Worm (Caenorhabditis elegans) whole organism, L1 larva: ENCODE results near the gene cwf-19L2.

ENCODE experiments used
- C04F5.9 ChIP-seq: sonication (generic microtip); optimal IDR thresholded peaks from 2 replicates; lab custom pipeline; 2016; ENCODE audit warnings: missing genetic modification characterization, missing compliant biosample characterization
- C16A3.4 ChIP-seq: fragments of 150-350 bp; optimal IDR thresholded peaks from 2 replicates; lab custom pipeline; 2014; ENCODE audit warnings: missing biosample characterization, missing genetic modification characterization
- ama-1 ChIP-seq: fragments of 150-350 bp; optimal IDR thresholded peaks from 2 replicates; lab custom pipeline; 2014
- blmp-1 ChIP-seq: fragments of 150-350 bp; optimal IDR thresholded peaks from 2 replicates; lab custom pipeline; 2014; ENCODE audit warnings: missing biosample characterization, missing genetic modification characterization
- ceh-63 ChIP-seq: fragments of 200-800 bp; sonication (Bioruptor generic); optimal IDR thresholded peaks from 2 replicates; lab custom pipeline; 2018; ENCODE audit warnings: mild to moderate bottlenecking, missing genetic modification characterization, missing compliant biosample characterization
- ceh-8 ChIP-seq: fragments of 200-800 bp; sonication (Bioruptor generic); optimal IDR thresholded peaks from 2 replicates; lab custom pipeline; 2018; ENCODE audit warnings: mild to moderate bottlenecking, missing genetic modification characterization, moderate library complexity, missing compliant biosample characterization
- ceh-88 ChIP-seq: fragments of 200-800 bp; sonication (Bioruptor generic); IDR thresholded peaks from 2 replicates; pipeline ENCODE4 v1.3.6; 2022; ENCODE audit warnings: missing genetic modification characterization, missing compliant biosample characterization
- ces-1 ChIP-seq: fragments of 150-350 bp; optimal IDR thresholded peaks from 2 replicates; lab custom pipeline; 2014; ENCODE audit warnings: missing biosample characterization, missing genetic modification reagents, missing genetic modification characterization
- dpl-1 ChIP-seq, 3 experiments: fragments of 150-350 bp in 2 of 3; sonication (generic microtip) in 1 of 3; optimal IDR thresholded peaks; 2 replicates each; lab custom pipeline; 2014 to 2017; ENCODE audit warnings: missing biosample characterization in 3 of 3, missing genetic modification characterization in 3 of 3, missing genetic modification reagents in 3 of 3
- egl-27 ChIP-seq, 2 experiments: fragments of 150-350 bp in 1 of 2; sonication (generic microtip); optimal IDR thresholded peaks; 3 replicates each; lab custom pipeline; 2017 to 2018; ENCODE audit warnings: missing biosample characterization in 2 of 2, missing genetic modification characterization in 2 of 2, missing genetic modification reagents in 2 of 2
- elt-2 ChIP-seq: sonication (generic microtip); optimal IDR thresholded peaks from 2 replicates; lab custom pipeline; 2016; ENCODE audit warnings: missing genetic modification characterization, mild to moderate bottlenecking, inconsistent platforms, missing compliant biosample characterization, missing genetic modification reagents
- ets-5 ChIP-seq: fragments of 200-800 bp; sonication (Bioruptor generic); IDR thresholded peaks from 2 replicates; pipeline ENCODE4 v1.3.6; 2022; ENCODE audit warnings: missing genetic modification characterization, missing compliant biosample characterization
- fkh-10 ChIP-seq: sonication (generic microtip); optimal IDR thresholded peaks from 2 replicates; lab custom pipeline; 2017; ENCODE audit warnings: missing biosample characterization, missing genetic modification reagents, missing genetic modification characterization
- fkh-4 ChIP-seq: sonication (generic microtip); optimal IDR thresholded peaks from 2 replicates; lab custom pipeline; 2016; ENCODE audit warnings: missing compliant biosample characterization, missing genetic modification characterization, borderline replicate concordance
- fkh-8 ChIP-seq: sonication (generic microtip); optimal IDR thresholded peaks from 2 replicates; lab custom pipeline; 2016; ENCODE audit warnings: mild to moderate bottlenecking, missing genetic modification characterization, missing compliant biosample characterization
- grh-1 ChIP-seq: fragments of 200-800 bp; sonication (Bioruptor generic); IDR thresholded peaks from 2 replicates; pipeline ENCODE4 v1.3.6; 2022; ENCODE audit warnings: missing genetic modification reagents, missing genetic modification characterization, missing compliant biosample characterization
- hlh-17 ChIP-seq: fragments of 200-800 bp; sonication (Bioruptor generic); optimal IDR thresholded peaks from 2 replicates; lab custom pipeline; 2018; ENCODE audit warnings: missing genetic modification characterization, mild to moderate bottlenecking, missing compliant biosample characterization, moderate library complexity, borderline replicate concordance
- hlh-4 ChIP-seq: sonication (generic microtip); optimal IDR thresholded peaks from 2 replicates; lab custom pipeline; 2016; ENCODE audit warnings: mild to moderate bottlenecking, missing genetic modification characterization, missing compliant biosample characterization
- irx-1 ChIP-seq: sonication (generic microtip); optimal IDR thresholded peaks from 2 replicates; lab custom pipeline; 2016; ENCODE audit warnings: missing genetic modification characterization, missing compliant biosample characterization
- jun-1 ChIP-seq: fragments of 150-350 bp; optimal IDR thresholded peaks from 2 replicates; lab custom pipeline; 2014; ENCODE audit warnings: missing biosample characterization, missing genetic modification reagents, missing genetic modification characterization
- lin-13 ChIP-seq: fragments of 150-350 bp; optimal IDR thresholded peaks from 2 replicates; lab custom pipeline; 2014; ENCODE audit warnings: missing biosample characterization, missing genetic modification reagents, missing genetic modification characterization
- lin-15B ChIP-seq: fragments of 150-350 bp; sonication (generic microtip); optimal IDR thresholded peaks from 3 replicates; lab custom pipeline; 2014; ENCODE audit warnings: missing biosample characterization, missing genetic modification characterization
- lin-35 ChIP-seq, 2 experiments: fragments of 150-350 bp; optimal IDR thresholded peaks; 2 replicates each; lab custom pipeline; 2014; ENCODE audit warnings: missing biosample characterization in 2 of 2, missing genetic modification characterization in 2 of 2, missing genetic modification reagents in 2 of 2
- lin-39 ChIP-seq: fragments of 150-350 bp; optimal IDR thresholded peaks from 2 replicates; lab custom pipeline; 2014; ENCODE audit warnings: missing biosample characterization, missing genetic modification reagents, missing genetic modification characterization
- lir-3 ChIP-seq: sonication (generic microtip); optimal IDR thresholded peaks from 2 replicates; lab custom pipeline; 2016; ENCODE audit warnings: mild to moderate bottlenecking, missing genetic modification characterization, moderate library complexity, missing compliant biosample characterization; ENCODE audit not compliant: poor library complexity
- mab-9 ChIP-seq: fragments of 200-800 bp; sonication (Bioruptor generic); IDR thresholded peaks from 2 replicates; pipeline ENCODE4 v1.3.6; 2022; ENCODE audit warnings: missing genetic modification reagents, missing genetic modification characterization, missing compliant biosample characterization
- mdl-1 ChIP-seq, 2 experiments: fragments of 150-350 bp; optimal IDR thresholded peaks; 2 replicates each; lab custom pipeline; 2014 to 2017; ENCODE audit warnings: missing biosample characterization in 2 of 2, missing genetic modification characterization in 2 of 2, inconsistent platforms in 1 of 2
- mef-2 ChIP-seq: fragments of 150-350 bp; optimal IDR thresholded peaks from 2 replicates; lab custom pipeline; 2014; ENCODE audit warnings: missing biosample characterization, missing genetic modification characterization
- mep-1 ChIP-seq: fragments of 150-350 bp; optimal IDR thresholded peaks from 2 replicates; lab custom pipeline; 2014; ENCODE audit warnings: missing biosample characterization, missing genetic modification characterization
- nhr-20 ChIP-seq: sonication (generic microtip); optimal IDR thresholded peaks from 2 replicates; lab custom pipeline; 2016; ENCODE audit warnings: mild to moderate bottlenecking, missing genetic modification characterization, missing compliant biosample characterization
- nhr-28 ChIP-seq: fragments of 150-350 bp; optimal IDR thresholded peaks from 2 replicates; lab custom pipeline; 2014; ENCODE audit warnings: missing biosample characterization, missing genetic modification characterization
- nhr-47 ChIP-seq: sonication (generic microtip); optimal IDR thresholded peaks from 2 replicates; lab custom pipeline; 2016; ENCODE audit warnings: mild to moderate bottlenecking, missing genetic modification characterization, moderate library complexity, missing compliant biosample characterization
- nhr-71 ChIP-seq: sonication (generic microtip); optimal IDR thresholded peaks from 2 replicates; lab custom pipeline; 2016; ENCODE audit warnings: mild to moderate bottlenecking, missing genetic modification characterization, moderate library complexity, missing compliant biosample characterization
- nhr-76 ChIP-seq: sonication (generic microtip); optimal IDR thresholded peaks from 2 replicates; lab custom pipeline; 2017; ENCODE audit warnings: missing biosample characterization, missing genetic modification characterization
- nhr-77 ChIP-seq: fragments of 150-350 bp; optimal IDR thresholded peaks from 2 replicates; lab custom pipeline; 2014; ENCODE audit warnings: missing biosample characterization, missing genetic modification characterization
- nhr-84 ChIP-seq: sonication (generic microtip); optimal IDR thresholded peaks from 2 replicates; lab custom pipeline; 2017; ENCODE audit warnings: missing biosample characterization, missing genetic modification characterization
- nhr-85 ChIP-seq: sonication (generic microtip); peaks from one replicate; lab custom pipeline; 2016; ENCODE audit warnings: missing genetic modification characterization, inconsistent platforms, missing compliant biosample characterization
- pag-3 ChIP-seq: sonication (generic microtip); optimal IDR thresholded peaks from 2 replicates; lab custom pipeline; 2017; ENCODE audit warnings: missing genetic modification characterization, mild to moderate bottlenecking, missing compliant biosample characterization, antibody characterized with exemption, borderline replicate concordance; ENCODE audit not compliant: insufficient read depth
- pax-3 ChIP-seq: fragments of 200-800 bp; sonication (Bioruptor generic); optimal IDR thresholded peaks from 2 replicates; lab custom pipeline; 2018; ENCODE audit warnings: mild to moderate bottlenecking, missing genetic modification characterization, moderate library complexity, missing compliant biosample characterization
- skn-1 ChIP-seq: fragments of 150-350 bp; optimal IDR thresholded peaks from 2 replicates; lab custom pipeline; 2014; ENCODE audit warnings: missing biosample characterization, missing genetic modification characterization
- snpc-4 ChIP-seq: fragments of 150-350 bp; optimal IDR thresholded peaks from 2 replicates; lab custom pipeline; 2014; ENCODE audit warnings: missing biosample characterization, missing genetic modification characterization
- sptf-1 ChIP-seq: fragments of 150-350 bp; optimal IDR thresholded peaks from 2 replicates; lab custom pipeline; 2014; ENCODE audit warnings: missing biosample characterization, missing genetic modification characterization
- sup-37 ChIP-seq: fragments of 200-800 bp; sonication (Bioruptor generic); optimal IDR thresholded peaks from 2 replicates; lab custom pipeline; 2018; ENCODE audit warnings: mild to moderate bottlenecking, missing genetic modification characterization, missing compliant biosample characterization
- swsn-7 ChIP-seq: sonication (generic microtip); optimal IDR thresholded peaks from 2 replicates; lab custom pipeline; 2016; ENCODE audit warnings: missing genetic modification characterization, missing compliant biosample characterization
- tlp-1 ChIP-seq: fragments of 150-350 bp; optimal IDR thresholded peaks from 2 replicates; lab custom pipeline; 2014; ENCODE audit warnings: missing biosample characterization, missing genetic modification characterization
- unc-30 ChIP-seq: sonication (generic microtip); optimal IDR thresholded peaks from 2 replicates; lab custom pipeline; 2017; ENCODE audit warnings: missing biosample characterization, missing genetic modification characterization
- unc-62 ChIP-seq: fragments of 150-350 bp; optimal IDR thresholded peaks from 2 replicates; lab custom pipeline; 2014; ENCODE audit warnings: missing biosample characterization, missing genetic modification reagents, missing genetic modification characterization
- unc-86 ChIP-seq: sonication (generic microtip); optimal IDR thresholded peaks from 2 replicates; lab custom pipeline; 2016; ENCODE audit warnings: missing genetic modification characterization, missing compliant biosample characterization
- unc-98 ChIP-seq: fragments of 200-800 bp; sonication (Bioruptor generic); IDR thresholded peaks from 2 replicates; pipeline ENCODE4 v1.3.6; 2022; ENCODE audit warnings: missing genetic modification characterization, missing compliant biosample characterization
- vab-15 ChIP-seq: sonication (generic microtip); optimal IDR thresholded peaks from 2 replicates; lab custom pipeline; 2017; ENCODE audit warnings: missing genotype, mild to moderate bottlenecking, missing genetic modification characterization, missing compliant biosample characterization
- xbp-1 ChIP-seq: sonication (generic microtip); optimal IDR thresholded peaks from 2 replicates; lab custom pipeline; 2016; ENCODE audit warnings: missing genetic modification characterization, missing compliant biosample characterization
- zip-4 ChIP-seq: fragments of 200-800 bp; sonication (Bioruptor generic); optimal IDR thresholded peaks from 2 replicates; lab custom pipeline; 2018; ENCODE audit warnings: mild to moderate bottlenecking, missing genetic modification characterization, moderate library complexity, missing compliant biosample characterization
- ztf-4 ChIP-seq: fragments of 150-350 bp; optimal IDR thresholded peaks from 2 replicates; lab custom pipeline; 2014; ENCODE audit warnings: missing biosample characterization, missing genetic modification characterization

The cwf-19L2 gene

ce11 chrIII:7335220-7335619, 41.8 kb downstream of the cwf-19L2 start, which contains the start of gene F56C9.10:
F56C9.10 (minus strand) TSS chrIII:7335316.
- peak; percentile 35 for TF ChIP-seq fkh-10 (GFP tag; lab: Kevin White, UChicago)
- no peak for TF ChIP-seq mab-9 (GFP tag; lab: Robert Waterston, UW)
- TF ChIP-seq ets-5: no peak
- 0 out of 2 replicates have a peak, but pooled peaks have one; percentile 42 for TF ChIP-seq ceh-88
- TF ChIP-seq mep-1: peak; percentile 87
- TF ChIP-seq unc-30 (tag; lab: Kevin White, UChicago): no peak
- TF ChIP-seq lin-15B: peak; percentile 40
- TF ChIP-seq swsn-7 (tag; lab: Kevin White, UChicago): peak; percentile 85
- TF ChIP-seq jun-1: peak; percentile 49
- no peak for TF ChIP-seq unc-62 (GFP tag; lab: Kevin White, UChicago)
- peak; percentile 32 to 79 for TF ChIP-seq egl-27 (tag; optimal IDR thresholded peaks at IDR 0.05; lab: Kevin White, UChicago)
- TF ChIP-seq hlh-17 (GFP tag; lab: Kevin White, UChicago): no peak
- TF ChIP-seq lin-13 (GFP tag; lab: Kevin White, UChicago): peak; percentile 93
- peak; percentile 64 for TF ChIP-seq snpc-4 (tag; lab: Kevin White, UChicago)
- peak; percentile 97 for TF ChIP-seq nhr-71 (tag; lab: Kevin White, UChicago)
- TF ChIP-seq C04F5.9 (tag; lab: Kevin White, UChicago): peak; percentile 42
- peak; percentile 46 for TF ChIP-seq unc-98 (GFP tag; lab: Robert Waterston, UW)
- TF ChIP-seq ces-1 (GFP tag; lab: Kevin White, UChicago): no peak
- no peak for TF ChIP-seq ceh-63 (GFP tag; lab: Kevin White, UChicago)
- TF ChIP-seq hlh-4 (tag; lab: Kevin White, UChicago): no peak
- TF ChIP-seq C16A3.4 (tag; lab: Kevin White, UChicago): peak; percentile 91
- TF ChIP-seq nhr-85 (tag; lab: Kevin White, UChicago): peak; percentile 92
- peak; percentile 74 for TF ChIP-seq mef-2 (tag; lab: Kevin White, UChicago)
- peak; percentile 65 to 72 (median 69) for TF ChIP-seq dpl-1 (GFP tag; optimal IDR thresholded peaks at IDR 0.05; lab: Kevin White, UChicago)
- peak; percentile 78 for TF ChIP-seq lin-39 (tag; lab: Kevin White, UChicago)
- no peak for TF ChIP-seq zip-4 (GFP tag; lab: Kevin White, UChicago)
- peak; percentile 38 for TF ChIP-seq sup-37
- peak; percentile 59 for TF ChIP-seq lir-3 (tag; lab: Kevin White, UChicago)
- TF ChIP-seq nhr-28 (tag; lab: Kevin White, UChicago): no peak
- peak; percentile 40 for TF ChIP-seq nhr-77 (tag; lab: Kevin White, UChicago)
- TF ChIP-seq tlp-1 (tag; lab: Kevin White, UChicago): no peak
- no peak for TF ChIP-seq ceh-8 (GFP tag; lab: Kevin White, UChicago)
- no peak for TF ChIP-seq fkh-4
- TF ChIP-seq skn-1 (tag; lab: Kevin White, UChicago): peak; percentile 86
- no peak for TF ChIP-seq grh-1 (GFP tag; lab: Robert Waterston, UW)
- TF ChIP-seq nhr-84: no peak
- TF ChIP-seq vab-15 (tag; lab: Kevin White, UChicago): no peak
- TF ChIP-seq xbp-1 (tag; lab: Kevin White, UChicago): peak; percentile 75
- TF ChIP-seq irx-1 (tag; lab: Kevin White, UChicago): peak; percentile 60
- TF ChIP-seq pag-3 (tag; lab: Kevin White, UChicago): no peak
- peak; percentile 94 for TF ChIP-seq nhr-20 (tag; lab: Kevin White, UChicago)
- peak; percentile 56 to 99 for TF ChIP-seq mdl-1 (tag; optimal IDR thresholded peaks at IDR 0.05; lab: Kevin White, UChicago)
- TF ChIP-seq lin-35 (GFP tag; optimal IDR thresholded peaks at IDR 0.05; lab: Kevin White, UChicago): peak; percentile 81 to 88
- TF ChIP-seq nhr-76 (tag; lab: Kevin White, UChicago): no peak
- no peak for TF ChIP-seq pax-3 (tag; lab: Kevin White, UChicago)
- peak; percentile 100 for TF ChIP-seq blmp-1 (tag; lab: Kevin White, UChicago)
- TF ChIP-seq fkh-8 (tag; lab: Kevin White, UChicago): peak; percentile 90
- peak; percentile 86 for TF ChIP-seq nhr-47 (tag; lab: Kevin White, UChicago)
- no peak for TF ChIP-seq elt-2
- peak; percentile 87 for TF ChIP-seq ztf-4 (tag; lab: Kevin White, UChicago)
- TF ChIP-seq sptf-1: no peak
- TF ChIP-seq unc-86 (tag; lab: Kevin White, UChicago): peak; percentile 65
- peak; percentile 38 for TF ChIP-seq ama-1 (lab: Kevin White, UChicago)
